Worm (Caenorhabditis elegans): ENCODE measurements around the gene clec-42.
A peak's percentile ranks its signal among the peaks of the same experiment; 100 is the strongest.

clec-42 gene

DNA sequence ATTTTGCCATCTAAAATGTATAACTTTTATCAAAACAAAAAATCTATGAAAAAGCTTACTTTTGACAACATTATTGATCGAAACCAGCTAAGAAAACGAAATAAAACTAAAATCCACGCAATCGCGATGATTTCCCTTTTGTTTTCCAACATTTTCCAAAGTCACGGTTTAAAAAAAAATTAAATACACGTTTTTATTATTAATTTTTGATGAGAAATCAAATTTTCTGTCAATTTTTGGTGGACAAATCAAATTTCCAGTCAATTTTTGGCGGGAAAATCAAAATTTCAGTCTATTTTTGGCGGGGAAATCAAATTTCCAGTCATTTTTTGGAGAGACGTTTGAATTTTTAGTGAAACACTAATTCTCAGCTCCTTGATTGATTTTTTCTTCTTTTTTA is 26.5 kb upstream of the clec-42 start, which contains the start of gene C14A6.5:
Gene C14A6.5 (minus strand): TSS at position 101 of the 400 bp plus-strand sequence.
- TF ChIP-seq T22C8.4 (GFP tag; IDR thresholded peaks at IDR 0.05) (no peak), ref-1 (GFP tag; conservative IDR thresholded peaks at IDR 0.05) (no peak), ztf-29 (GFP tag; IDR thresholded peaks at IDR 0.05) (no peak), flt-1 (GFP tag; IDR thresholded peaks at IDR 0.05) (no peak), cog-1 (tag; optimal IDR thresholded peaks at IDR 0.05) (no peak), med-1 (GFP tag; optimal IDR thresholded peaks at IDR 0.05; ENCODE audit: insufficient read depth) (no peak), klf-2 (GFP tag; conservative IDR thresholded peaks at IDR 0.05) (no peak), tab-1 (GFP tag; IDR thresholded peaks at IDR 0.05) (no peak), ztf-23 (GFP tag; IDR thresholded peaks at IDR 0.05) (no peak)

DNA sequence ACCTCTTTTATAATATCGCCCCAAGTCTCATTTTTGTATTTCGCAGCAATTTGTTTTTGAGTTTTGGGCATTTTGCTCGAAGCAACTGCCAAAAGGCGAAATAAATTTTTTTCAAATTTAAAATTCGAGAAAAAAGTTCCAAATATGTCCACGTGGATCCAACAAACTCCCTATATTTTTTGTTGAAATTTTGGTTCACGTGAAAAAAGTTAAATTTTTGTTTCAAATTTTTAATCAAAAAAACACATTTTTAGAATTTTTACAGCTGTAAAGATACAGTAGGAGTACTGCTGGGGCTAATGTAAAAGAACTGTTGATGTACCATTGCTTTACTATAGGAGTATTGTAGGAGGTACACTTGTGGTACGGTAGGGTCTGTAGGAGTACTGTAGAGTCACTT is 24.1 kb upstream of the clec-42 start, which contains the start of gene C14A6.6:
Gene C14A6.6 (minus strand): TSS at position 101 of the 400 bp plus-strand sequence.
- no peak for TF ChIP-seq ref-1 (GFP tag; conservative IDR thresholded peaks at IDR 0.05)
- no peak for TF ChIP-seq ztf-23 (GFP tag; IDR thresholded peaks at IDR 0.05)
- TF ChIP-seq klf-2 (GFP tag; conservative IDR thresholded peaks at IDR 0.05) = no peak
- no peak for TF ChIP-seq flt-1 (GFP tag; IDR thresholded peaks at IDR 0.05)
- TF ChIP-seq ztf-29 (GFP tag; IDR thresholded peaks at IDR 0.05) = no peak
- TF ChIP-seq tab-1 (GFP tag; IDR thresholded peaks at IDR 0.05) = no peak
- TF ChIP-seq T22C8.4 (GFP tag; IDR thresholded peaks at IDR 0.05) = no peak
- no peak for TF ChIP-seq cog-1 (tag; optimal IDR thresholded peaks at IDR 0.05)
- no peak for TF ChIP-seq med-1 (GFP tag; optimal IDR thresholded peaks at IDR 0.05; ENCODE audit: insufficient read depth)

DNA sequence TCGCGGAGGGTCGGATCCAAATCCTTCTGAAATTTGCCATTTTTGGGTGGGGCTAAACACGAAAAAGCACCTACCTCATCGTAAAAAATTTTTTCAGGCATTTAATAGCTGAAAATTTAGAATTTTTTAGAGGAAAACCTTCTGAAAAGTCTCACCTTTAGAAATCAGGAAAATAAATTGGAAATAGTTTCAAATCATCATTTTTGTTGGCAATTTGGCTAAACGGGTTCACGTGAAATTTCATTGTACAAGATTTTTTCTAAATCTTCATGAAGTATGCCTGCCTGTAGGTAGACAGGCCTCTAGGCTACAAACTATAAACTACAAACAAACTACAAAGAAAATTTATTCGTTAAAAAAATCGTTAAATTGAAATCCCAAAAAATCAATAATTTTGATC is 22.9 kb upstream of the clec-42 start, which contains the start of gene C14A6.7:
Gene C14A6.7 (minus strand): TSS at position 101 of the 400 bp plus-strand sequence.
- TF ChIP-seq tab-1 (GFP tag; IDR thresholded peaks at IDR 0.05) (no peak), ref-1 (GFP tag; conservative IDR thresholded peaks at IDR 0.05) (no peak), ztf-23 (GFP tag; IDR thresholded peaks at IDR 0.05) (no peak), ztf-29 (GFP tag; IDR thresholded peaks at IDR 0.05) (no peak), T22C8.4 (GFP tag; IDR thresholded peaks at IDR 0.05) (no peak), flt-1 (GFP tag; IDR thresholded peaks at IDR 0.05) (no peak), med-1 (GFP tag; optimal IDR thresholded peaks at IDR 0.05; ENCODE audit: insufficient read depth) (no peak), cog-1 (tag; optimal IDR thresholded peaks at IDR 0.05) (no peak), klf-2 (GFP tag; conservative IDR thresholded peaks at IDR 0.05) (no peak)

DNA sequence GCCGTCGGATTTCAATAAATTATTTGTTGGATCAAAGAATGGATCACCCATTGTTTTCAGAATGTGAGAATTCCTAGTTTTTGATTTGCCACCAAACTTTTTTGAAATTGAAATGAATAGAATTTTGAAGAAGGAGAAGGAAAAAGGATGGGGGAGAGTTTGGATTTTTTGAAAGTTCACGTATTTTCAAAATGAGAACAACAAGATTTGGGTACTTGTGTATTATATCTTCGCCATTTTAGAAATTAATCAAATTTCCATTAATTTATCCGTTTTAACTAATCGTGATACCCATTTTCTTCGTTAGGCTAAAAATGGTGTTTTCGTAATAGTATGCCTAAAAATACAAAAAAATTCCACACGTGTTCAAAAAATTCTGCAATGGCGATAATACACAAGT is 19.6 kb upstream of the clec-42 start, which contains the start of gene C14A6.8:
Gene C14A6.8 (minus strand): TSS at position 101 of the 400 bp plus-strand sequence.
- TF ChIP-seq cog-1 (tag; optimal IDR thresholded peaks at IDR 0.05) (no peak), ztf-23 (GFP tag; IDR thresholded peaks at IDR 0.05) (no peak)

DNA sequence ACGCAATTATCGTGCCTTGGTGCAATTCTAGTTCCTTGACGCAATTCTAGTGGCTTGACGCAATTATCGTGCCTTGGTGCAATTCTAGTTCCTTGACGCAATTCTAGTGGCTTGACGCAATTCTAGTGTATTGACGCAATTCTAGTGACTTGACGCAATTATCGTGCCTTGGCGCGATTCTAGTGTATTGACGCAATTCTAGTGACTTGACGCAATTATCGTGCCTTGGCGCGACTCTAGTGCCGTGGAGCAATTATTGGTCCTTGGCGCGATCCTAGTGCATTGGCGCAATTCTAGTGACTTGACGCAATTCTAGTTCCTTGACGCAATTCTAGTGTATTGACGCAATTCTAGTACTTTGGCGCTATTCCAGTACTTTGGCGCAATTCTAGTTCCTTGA is 16.3 kb upstream of the clec-42 start:
- TF ChIP-seq ztf-23 (GFP tag; IDR thresholded peaks at IDR 0.05) (0 out of 2 replicates have a peak, but pooled peaks have one; percentile 47), T22C8.4 (GFP tag; IDR thresholded peaks at IDR 0.05) (0 out of 2 replicates have a peak, but pooled peaks have one; percentile 28)

DNA sequence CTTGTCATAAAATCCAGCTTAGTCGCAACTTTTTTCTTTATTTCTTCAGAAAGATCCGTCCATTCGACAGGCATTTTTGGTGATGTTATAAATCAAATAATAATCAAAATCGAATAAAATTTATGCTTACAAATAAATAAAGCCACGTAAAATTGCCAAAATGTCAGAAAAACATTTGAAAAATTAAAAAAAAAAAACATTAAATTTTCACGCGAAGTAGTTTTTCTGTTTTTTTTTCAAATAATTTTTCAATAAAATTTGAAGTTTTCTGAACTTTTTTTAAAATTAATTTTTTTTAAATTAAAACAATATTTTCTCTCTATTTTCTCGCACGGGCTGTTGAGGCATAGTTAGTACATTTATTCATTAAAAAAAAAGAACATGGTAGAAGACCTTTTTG is 12.6 kb upstream of the clec-42 start, which contains the start of gene C31G12.4:
Gene C31G12.4 (minus strand): TSS at position 101 of the 400 bp plus-strand sequence.
- no peak for TF ChIP-seq med-1 (GFP tag; optimal IDR thresholded peaks at IDR 0.05; ENCODE audit: insufficient read depth)
- TF ChIP-seq cog-1 (tag; optimal IDR thresholded peaks at IDR 0.05) = no peak
- no peak for TF ChIP-seq flt-1 (GFP tag; IDR thresholded peaks at IDR 0.05)
- TF ChIP-seq T22C8.4 (GFP tag; IDR thresholded peaks at IDR 0.05) = no peak
- TF ChIP-seq ztf-29 (GFP tag; IDR thresholded peaks at IDR 0.05) = no peak
- TF ChIP-seq ztf-23 (GFP tag; IDR thresholded peaks at IDR 0.05) = no peak
- TF ChIP-seq ref-1 (GFP tag; conservative IDR thresholded peaks at IDR 0.05) = no peak
- TF ChIP-seq klf-2 (GFP tag; conservative IDR thresholded peaks at IDR 0.05) = no peak
- TF ChIP-seq tab-1 (GFP tag; IDR thresholded peaks at IDR 0.05) = no peak

DNA sequence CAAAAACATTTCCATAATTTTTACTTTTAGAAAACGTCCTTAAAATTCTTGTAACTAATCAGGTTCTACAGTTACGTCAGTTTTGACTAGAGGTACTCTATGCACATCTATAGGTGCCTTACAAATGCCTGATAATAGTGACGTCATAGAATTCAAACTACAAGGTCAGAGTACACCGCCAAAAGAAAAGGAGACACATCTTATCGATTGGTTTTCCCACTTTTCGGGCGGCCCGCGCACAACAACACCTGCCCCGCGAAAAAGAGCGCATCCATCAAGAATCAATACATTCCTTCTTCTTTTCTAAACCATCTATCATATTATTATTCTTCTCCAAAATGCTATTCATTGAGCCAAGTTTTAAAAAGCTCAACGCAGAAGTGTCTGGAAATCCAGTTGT is 11.5 kb upstream of the clec-42 start, which contains the start of gene C31G12.1:
Gene C31G12.1 (plus strand): TSS at position 301 of the 400 bp plus-strand sequence.
- TF ChIP-seq T22C8.4 (GFP tag; IDR thresholded peaks at IDR 0.05) (no peak), ztf-29 (GFP tag; IDR thresholded peaks at IDR 0.05) (no peak), cog-1 (tag; optimal IDR thresholded peaks at IDR 0.05) (no peak), tab-1 (GFP tag; IDR thresholded peaks at IDR 0.05) (no peak), med-1 (GFP tag; optimal IDR thresholded peaks at IDR 0.05; ENCODE audit: insufficient read depth) (no peak), flt-1 (GFP tag; IDR thresholded peaks at IDR 0.05) (no peak), klf-2 (GFP tag; conservative IDR thresholded peaks at IDR 0.05) (no peak), ztf-23 (GFP tag; IDR thresholded peaks at IDR 0.05) (no peak), ref-1 (GFP tag; conservative IDR thresholded peaks at IDR 0.05) (no peak)

DNA sequence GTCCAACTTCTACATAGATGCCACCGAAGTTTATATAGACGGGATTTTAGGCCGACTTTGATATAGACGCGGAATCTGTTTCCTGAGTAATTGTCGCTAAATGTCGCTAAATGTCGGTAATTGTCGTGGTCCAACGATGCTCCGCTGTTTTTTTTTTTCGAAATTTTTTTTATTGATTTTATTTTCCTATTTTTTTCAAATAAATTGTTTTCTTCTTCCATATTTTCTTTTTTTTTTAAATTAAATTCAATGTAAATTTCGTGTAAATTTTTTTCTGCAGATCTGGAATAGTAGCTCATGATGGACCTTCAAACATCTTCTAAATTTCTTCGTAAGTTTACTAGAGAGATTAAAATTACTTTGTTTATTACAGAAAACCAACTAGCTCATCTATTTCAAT is 6.3 kb upstream of the clec-42 start, which contains the start of gene C31G12.3:
Gene C31G12.3 (plus strand): TSS at position 301 of the 400 bp plus-strand sequence.
- TF ChIP-seq ztf-23 (GFP tag; IDR thresholded peaks at IDR 0.05) = no peak
- TF ChIP-seq T22C8.4 (GFP tag; IDR thresholded peaks at IDR 0.05) = no peak
- TF ChIP-seq ref-1 (GFP tag; conservative IDR thresholded peaks at IDR 0.05) = no peak
- TF ChIP-seq klf-2 (GFP tag; conservative IDR thresholded peaks at IDR 0.05) = no peak
- TF ChIP-seq cog-1 (tag; optimal IDR thresholded peaks at IDR 0.05) = no peak
- TF ChIP-seq tab-1 (GFP tag; IDR thresholded peaks at IDR 0.05) = no peak
- no peak for TF ChIP-seq ztf-29 (GFP tag; IDR thresholded peaks at IDR 0.05)
- TF ChIP-seq flt-1 (GFP tag; IDR thresholded peaks at IDR 0.05) = no peak
- no peak for TF ChIP-seq med-1 (GFP tag; optimal IDR thresholded peaks at IDR 0.05; ENCODE audit: insufficient read depth)

DNA sequence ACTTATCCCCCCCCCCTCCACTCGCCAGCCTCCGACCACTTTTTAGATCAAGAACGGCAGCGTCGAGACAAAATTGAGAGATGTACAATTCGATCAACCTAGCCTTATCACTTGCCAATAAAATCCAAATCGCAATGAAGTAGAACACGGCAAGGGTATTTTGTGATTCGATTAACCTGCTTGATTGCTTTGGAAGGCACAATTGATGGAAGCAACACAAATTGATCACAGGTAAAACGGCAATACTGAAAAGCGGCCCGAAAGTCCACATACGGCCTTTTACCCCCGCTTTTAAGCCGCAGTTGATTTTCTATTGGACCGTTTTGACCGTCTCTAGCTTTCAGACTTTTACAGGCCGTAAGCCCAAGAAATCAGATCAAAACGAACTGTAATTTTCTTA is 2.9 kb upstream of the clec-42 start, which contains the start of gene clec-245:
Gene clec-245 (minus strand): TSS at position 101 of the 400 bp plus-strand sequence.
- TF ChIP-seq med-1 (GFP tag; optimal IDR thresholded peaks at IDR 0.05; ENCODE audit: insufficient read depth) (no peak), flt-1 (GFP tag; IDR thresholded peaks at IDR 0.05) (no peak)

DNA sequence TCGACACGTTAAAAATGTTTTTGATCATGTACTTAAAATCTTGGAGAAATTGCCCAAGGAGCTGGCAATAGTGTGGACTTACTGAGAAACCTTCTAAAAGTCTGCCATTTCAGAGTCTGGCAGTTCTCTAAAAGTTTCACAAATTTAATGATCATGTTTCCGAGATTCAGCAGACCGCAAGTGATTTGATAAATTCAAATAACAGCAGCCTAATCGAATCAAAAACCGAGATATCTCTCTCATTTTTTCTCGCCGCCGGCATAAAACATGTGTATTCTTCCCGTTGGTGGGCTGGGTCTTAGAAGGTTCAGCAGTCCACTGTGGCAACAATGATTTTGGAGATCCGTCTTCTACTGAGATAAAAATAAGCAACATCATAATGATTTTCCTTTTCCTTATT is 2.0 kb upstream of the clec-42 start, which contains the start of gene clec-246:
Gene clec-246 (plus strand): TSS at position 301 of the 400 bp plus-strand sequence.
- TF ChIP-seq flt-1 (GFP tag; IDR thresholded peaks at IDR 0.05) (no peak), ref-1 (GFP tag; conservative IDR thresholded peaks at IDR 0.05) (no peak), klf-2 (GFP tag; conservative IDR thresholded peaks at IDR 0.05) (no peak), ztf-23 (GFP tag; IDR thresholded peaks at IDR 0.05) (no peak), med-1 (GFP tag; optimal IDR thresholded peaks at IDR 0.05; ENCODE audit: insufficient read depth) (no peak), tab-1 (GFP tag; IDR thresholded peaks at IDR 0.05) (no peak), ztf-29 (GFP tag; IDR thresholded peaks at IDR 0.05) (no peak), cog-1 (tag; optimal IDR thresholded peaks at IDR 0.05) (no peak), T22C8.4 (GFP tag; IDR thresholded peaks at IDR 0.05) (no peak)
